Fruit fly (Drosophila melanogaster): ENCODE measurements around the gene pum.

pum gene

dm6 chr3R:9266765-9267164 lies 29.3 kb upstream of the pum start, which contains the start of the genes TrpRS and Vps16A:
TrpRS (minus strand) TSS chr3R:9266904.
Vps16A (plus strand) TSS chr3R:9267019.
- TF ChIP-seq Poxn (GFP tag; IDR thresholded peaks at IDR 0.05) (no peak), CG6272 (GFP tag; IDR thresholded peaks at IDR 0.05) (peak; percentile 28; the same call in 1 of the 2 replicates), nmo (GFP tag; optimal IDR thresholded peaks at IDR 0.05) (peak; percentile 57), CG30020 (tag; optimal IDR thresholded peaks at IDR 0.05) (peak; percentile 82), dan (GFP tag; IDR thresholded peaks at IDR 0.05) (no peak), mld (GFP tag; IDR thresholded peaks at IDR 0.05; ENCODE audit: partially characterized antibody) (peak; percentile 98), CG6791 (GFP tag; IDR thresholded peaks at IDR 0.05; ENCODE audit: partially characterized antibody) (peak; percentile 99), Elba2 (GFP tag; optimal IDR thresholded peaks at IDR 0.05) (peak; percentile 82), CG17186 (GFP tag; optimal IDR thresholded peaks at IDR 0.05) (peak; percentile 69), Fer1 (GFP tag; optimal IDR thresholded peaks at IDR 0.05) (peak; percentile 19), CG3847 (GFP tag; IDR thresholded peaks at IDR 0.05) (peak; percentile 57), scrt (GFP tag; optimal IDR thresholded peaks at IDR 0.05) (peak; percentile 87), gro (GFP tag; optimal IDR thresholded peaks at IDR 0.05) (peak; percentile 58), Dll (GFP tag; IDR thresholded peaks at IDR 0.05; ENCODE audit: partially characterized antibody) (peak; percentile 96), CG11398 (GFP tag; optimal IDR thresholded peaks at IDR 0.05) (no peak), tio (GFP tag; optimal IDR thresholded peaks at IDR 0.05) (no peak), ken (GFP tag; IDR thresholded peaks at IDR 0.05) (0 out of 3 replicates have a peak, but pooled peaks have one; percentile 27), CG18619 (GFP tag; optimal IDR thresholded peaks at IDR 0.05) (no peak), E2f2 (GFP tag; IDR thresholded peaks at IDR 0.05) (peak; percentile 65), nerfin-2 (GFP tag; IDR thresholded peaks at IDR 0.05; ENCODE audit: partially characterized antibody) (peak; percentile 98), CTCF (GFP tag; optimal IDR thresholded peaks at IDR 0.05) (peak; percentile 67), zen (tag; optimal IDR thresholded peaks at IDR 0.05) (peak; percentile 69), CG10274 (GFP tag; optimal IDR thresholded peaks at IDR 0.05) (no peak), hb (GFP tag; IDR thresholded peaks at IDR 0.05; ENCODE audit: partially characterized antibody) (peak; percentile 97), HmgZ (tag; optimal IDR thresholded peaks at IDR 0.05) (peak; percentile 77), CG14710 (tag; optimal IDR thresholded peaks at IDR 0.05) (peak; percentile 59), CG14860 (GFP tag; IDR thresholded peaks at IDR 0.05; ENCODE audit: partially characterized antibody) (peak; percentile 98), CG10147 (GFP tag; optimal IDR thresholded peaks at IDR 0.05) (no peak), MESR4 (GFP tag; optimal IDR thresholded peaks at IDR 0.05) (peak; percentile 94), CG13624 (GFP tag; optimal IDR thresholded peaks at IDR 0.05) (peak; percentile 0), dm (GFP tag; optimal IDR thresholded peaks at IDR 0.05) (peak; percentile 74), dati (GFP tag; IDR thresholded peaks at IDR 0.05) (no peak), CG42726 (GFP tag; IDR thresholded peaks at IDR 0.05; ENCODE audit: partially characterized antibody) (peak; percentile 90), CG10462 (GFP tag; optimal IDR thresholded peaks at IDR 0.05) (no peak), ssp (GFP tag; IDR thresholded peaks at IDR 0.05) (peak; percentile 97), Myb (GFP tag; optimal IDR thresholded peaks at IDR 0.05) (peak; percentile 12), hkb (optimal IDR thresholded peaks at IDR 0.05) (peak; percentile 20), hkb (GFP tag; IDR thresholded peaks at IDR 0.05) (no peak), amos (GFP tag; IDR thresholded peaks at IDR 0.05; ENCODE audit: partially characterized antibody) (peak; percentile 98), chinmo (GFP tag; IDR thresholded peaks at IDR 0.05; ENCODE audit: partially characterized antibody) (peak; percentile 100), stwl (tag; optimal IDR thresholded peaks at IDR 0.05) (peak; percentile 96), Lhr (GFP tag; optimal IDR thresholded peaks at IDR 0.05) (peak; percentile 4), CG12659 (GFP tag; optimal IDR thresholded peaks at IDR 0.05) (peak; percentile 77), chif (GFP tag; optimal IDR thresholded peaks at IDR 0.05) (peak in 1 of 2 experiments; percentile 19), crol (GFP tag; IDR thresholded peaks at IDR 0.05) (no peak), hbn (GFP tag; IDR thresholded peaks at IDR 0.05; ENCODE audit: partially characterized antibody) (peak; percentile 97), wek (GFP tag; optimal IDR thresholded peaks at IDR 0.05) (no peak), CG3995 (GFP tag; optimal IDR thresholded peaks at IDR 0.05) (peak; percentile 78), CG9797 (GFP tag; optimal IDR thresholded peaks at IDR 0.05) (peak; percentile 5), vvl (GFP tag; IDR thresholded peaks at IDR 0.05) (peak; percentile 46; the same call in 1 of the 2 replicates)
